Fruit fly (Drosophila melanogaster) whole organism, embryonic: ENCODE measurements around the gene CG32163.

Source experiments
- Abd-B ChIP-seq: fragments of 200-800 bp; sonication (Bioruptor generic); optimal IDR thresholded peaks from 2 replicates; lab custom pipeline; 2018; ENCODE audit warnings: missing biosample characterization, mild to moderate bottlenecking, missing genetic modification characterization, moderate library complexity
- Awh ChIP-seq: fragments of 200-800 bp; sonication (Bioruptor generic); IDR thresholded peaks from 2 replicates; pipeline ENCODE4, ENCODE4 v1.3.6; 2022; ENCODE audit warnings: missing biosample characterization, missing genetic modification characterization
- CG11560 ChIP-seq: fragments of 200-800 bp; sonication (Bioruptor generic); IDR thresholded peaks from 3 replicates; pipeline ENCODE4 v1.3.6; 2022; ENCODE audit warnings: missing biosample characterization, missing genetic modification characterization
- CG11696 ChIP-seq: fragments of 200-800 bp; sonication (Bioruptor generic); IDR thresholded peaks from 2 replicates; pipeline ENCODE4 v1.3.6; 2022; ENCODE audit warnings: missing biosample characterization, missing genetic modification characterization
- CG12299 ChIP-seq: fragments of 200-800 bp; sonication (Bioruptor generic); optimal IDR thresholded peaks from 2 replicates; lab custom pipeline; 2018; ENCODE audit warnings: missing biosample characterization, mild to moderate bottlenecking, missing genetic modification characterization
- CG13287 ChIP-seq: fragments of 200-800 bp; sonication (Bioruptor generic); IDR thresholded peaks from 2 replicates; pipeline ENCODE4 v1.3.6; 2022; ENCODE audit warnings: missing biosample characterization, missing genetic modification characterization; ENCODE audit not compliant: partially characterized antibody
- CG14710 ChIP-seq: fragments of 200-800 bp; sonication (Bioruptor generic); optimal IDR thresholded peaks from 3 replicates; lab custom pipeline; 2019; ENCODE audit warnings: missing biosample characterization, mild to moderate bottlenecking, missing genetic modification characterization, moderate library complexity
- CG16815 ChIP-seq: fragments of 200-800 bp; sonication (Bioruptor generic); optimal IDR thresholded peaks from 3 replicates; lab custom pipeline; 2017; ENCODE audit warnings: missing biosample characterization, mild to moderate bottlenecking, missing genetic modification characterization
- CG17186 ChIP-seq: fragments of 200-800 bp; sonication (Bioruptor generic); optimal IDR thresholded peaks from 3 replicates; lab custom pipeline; 2017; ENCODE audit warnings: missing biosample characterization, missing genetic modification reagents, missing genetic modification characterization
- CG17328 ChIP-seq: fragments of 200-800 bp; sonication (Bioruptor generic); IDR thresholded peaks from 2 replicates; pipeline ENCODE4 v1.3.6; 2022; ENCODE audit warnings: missing biosample characterization, missing genetic modification characterization
- CG18262 ChIP-seq: fragments of 200-800 bp; optimal IDR thresholded peaks from 3 replicates; lab custom pipeline; 2019; ENCODE audit warnings: missing biosample characterization, mild to moderate bottlenecking, missing genetic modification characterization, moderate library complexity
- CG18619 ChIP-seq: fragments of 200-800 bp; sonication (Bioruptor generic); optimal IDR thresholded peaks from 3 replicates; lab custom pipeline; 2017; ENCODE audit warnings: missing biosample characterization, mild to moderate bottlenecking, missing genetic modification characterization
- CG31365 ChIP-seq: fragments of 200-800 bp; sonication (Bioruptor generic); optimal IDR thresholded peaks from 2 replicates; lab custom pipeline; 2018; ENCODE audit warnings: missing biosample characterization, mild to moderate bottlenecking, missing genetic modification characterization
- CG3847 ChIP-seq: fragments of 200-800 bp; sonication (Bioruptor generic); IDR thresholded peaks from 2 replicates; pipeline ENCODE4 v1.3.6; 2022; ENCODE audit warnings: missing biosample characterization, missing genetic modification characterization
- CG4282 ChIP-seq: fragments of 200-800 bp; sonication (Bioruptor generic); optimal IDR thresholded peaks from 2 replicates; lab custom pipeline; 2016; ENCODE audit warnings: missing biosample characterization, missing genetic modification characterization
- CG6854 ChIP-seq: fragments of 200-800 bp; sonication (Bioruptor generic); optimal IDR thresholded peaks from 3 replicates; lab custom pipeline; 2017; ENCODE audit warnings: missing biosample characterization, mild to moderate bottlenecking, missing genetic modification characterization
- CG7271 ChIP-seq: fragments of 200-800 bp; sonication (Bioruptor generic); optimal IDR thresholded peaks from 2 replicates; lab custom pipeline; 2018; ENCODE audit warnings: missing biosample characterization, mild to moderate bottlenecking, missing genetic modification characterization, moderate library complexity
- CG8281 ChIP-seq: fragments of 200-800 bp; sonication (Bioruptor generic); optimal IDR thresholded peaks from 2 replicates; lab custom pipeline; 2018; ENCODE audit warnings: missing biosample characterization, mild to moderate bottlenecking, missing genetic modification characterization, moderate library complexity
- CG8924 ChIP-seq: fragments of 200-800 bp; optimal IDR thresholded peaks from 3 replicates; lab custom pipeline; 2019; ENCODE audit warnings: missing biosample characterization, mild to moderate bottlenecking, missing genetic modification characterization, moderate library complexity
- Dad ChIP-seq: fragments of 200-800 bp; sonication (Bioruptor generic); optimal IDR thresholded peaks from 3 replicates; lab custom pipeline; 2016; ENCODE audit warnings: missing biosample characterization, missing genetic modification characterization
- Deaf1 ChIP-seq: fragments of 200-800 bp; optimal IDR thresholded peaks from 3 replicates; lab custom pipeline; 2019; ENCODE audit warnings: missing biosample characterization, mild to moderate bottlenecking, missing genetic modification characterization, moderate library complexity
- Dll ChIP-seq: fragments of 200-800 bp; sonication (Bioruptor generic); IDR thresholded peaks from 4 replicates; pipeline ENCODE4 v1.3.6; 2022; ENCODE audit warnings: missing biosample characterization, missing genetic modification characterization; ENCODE audit not compliant: partially characterized antibody
- Dp ChIP-seq: fragments of 200-800 bp; sonication (Bioruptor generic); optimal IDR thresholded peaks from 2 replicates; lab custom pipeline; 2018; ENCODE audit warnings: missing biosample characterization, mild to moderate bottlenecking, missing genetic modification characterization, moderate library complexity
- Hmx ChIP-seq: fragments of 200-800 bp; sonication (Bioruptor generic); optimal IDR thresholded peaks from 2 replicates; lab custom pipeline; 2016; ENCODE audit warnings: missing biosample characterization, missing genetic modification characterization
- Lim3 ChIP-seq: fragments of 200-800 bp; sonication (Bioruptor generic); IDR thresholded peaks from 2 replicates; pipeline ENCODE4 v1.3.6; 2022; ENCODE audit warnings: missing biosample characterization, missing genetic modification characterization
- Lpt ChIP-seq: fragments of >200 bp; optimal IDR thresholded peaks from 2 replicates; lab custom pipeline; 2018; ENCODE audit warnings: missing biosample characterization, missing genetic modification characterization
- Med ChIP-seq: fragments of 200-800 bp; sonication (Bioruptor generic); peaks from one replicate; lab custom pipeline; 2016; ENCODE audit warnings: missing biosample characterization, missing genetic modification characterization, mild to moderate bottlenecking, inconsistent platforms, moderate library complexity
- Myb ChIP-seq: fragments of 200-800 bp; sonication (Bioruptor generic); optimal IDR thresholded peaks from 2 replicates; lab custom pipeline; 2016; ENCODE audit warnings: missing biosample characterization, missing genetic modification characterization
- Rx ChIP-seq: fragments of 200-800 bp; sonication (Bioruptor generic); IDR thresholded peaks from 2 replicates; pipeline ENCODE4 v1.3.6; 2022; ENCODE audit warnings: missing biosample characterization, missing genetic modification characterization
- Side ChIP-seq: fragments of 200-800 bp; sonication (Bioruptor generic); optimal IDR thresholded peaks from 2 replicates; lab custom pipeline; 2016; ENCODE audit warnings: missing biosample characterization, missing genetic modification characterization
- Ssrp ChIP-seq: fragments of 200-800 bp; sonication (Bioruptor generic); optimal IDR thresholded peaks from 2 replicates; lab custom pipeline; 2018; ENCODE audit warnings: missing biosample characterization, mild to moderate bottlenecking, missing genetic modification characterization, moderate library complexity
- ash1 ChIP-seq: fragments of 200-800 bp; sonication (Bioruptor generic); optimal IDR thresholded peaks from 2 replicates; lab custom pipeline; 2018; ENCODE audit warnings: missing biosample characterization, mild to moderate bottlenecking, missing genetic modification characterization
- bcd ChIP-seq: fragments of 200-800 bp; sonication (Bioruptor generic); optimal IDR thresholded peaks from 2 replicates; lab custom pipeline; 2017; ENCODE audit warnings: missing biosample characterization, mild to moderate bottlenecking, missing genetic modification characterization
- ci ChIP-seq: fragments of 200-800 bp; sonication (Bioruptor generic); IDR thresholded peaks from 3 replicates; pipeline ENCODE4 v1.3.6; 2022; ENCODE audit warnings: missing biosample characterization, missing genetic modification characterization
- emc ChIP-seq: fragments of 200-800 bp; sonication (Bioruptor generic); optimal IDR thresholded peaks from 2 replicates; lab custom pipeline; 2016; ENCODE audit warnings: missing biosample characterization, missing genetic modification characterization
- fd102C ChIP-seq: fragments of 200-800 bp; sonication (Bioruptor generic); optimal IDR thresholded peaks from 2 replicates; lab custom pipeline; 2018; ENCODE audit warnings: missing biosample characterization, mild to moderate bottlenecking, missing genetic modification characterization, moderate library complexity
- fu2 ChIP-seq: fragments of 200-800 bp; sonication (Bioruptor generic); optimal IDR thresholded peaks from 2 replicates; lab custom pipeline; 2016; ENCODE audit warnings: missing biosample characterization, missing genetic modification characterization
- her ChIP-seq: fragments of 200-800 bp; sonication (Bioruptor generic); optimal IDR thresholded peaks from 2 replicates; lab custom pipeline; 2016; ENCODE audit warnings: missing biosample characterization, missing genetic modification characterization
- ken ChIP-seq: fragments of 200-800 bp; sonication (Bioruptor generic); IDR thresholded peaks from 3 replicates; pipeline ENCODE4 v1.3.6; 2022; ENCODE audit warnings: missing biosample characterization, missing genetic modification characterization
- nmo ChIP-seq: fragments of 200-800 bp; sonication (Bioruptor generic); optimal IDR thresholded peaks from 2 replicates; lab custom pipeline; 2018; ENCODE audit warnings: missing biosample characterization, mild to moderate bottlenecking, missing genetic modification characterization, moderate library complexity
- onecut ChIP-seq: fragments of 200-800 bp; sonication (Bioruptor generic); IDR thresholded peaks from 2 replicates; pipeline ENCODE4 v1.3.6; 2022; ENCODE audit warnings: missing biosample characterization, missing genetic modification characterization
- pho ChIP-seq: fragments of 200-800 bp; sonication (Bioruptor generic); optimal IDR thresholded peaks from 2 replicates; lab custom pipeline; 2016; ENCODE audit warnings: missing biosample characterization, missing genetic modification characterization
- pnt ChIP-seq: fragments of 200-800 bp; sonication (Bioruptor generic); optimal IDR thresholded peaks from 3 replicates; lab custom pipeline; 2016; ENCODE audit warnings: missing biosample characterization, missing genetic modification characterization
- run ChIP-seq: fragments of 200-800 bp; sonication (Bioruptor generic); optimal IDR thresholded peaks from 3 replicates; lab custom pipeline; 2018; ENCODE audit warnings: missing biosample characterization, mild to moderate bottlenecking, missing genetic modification characterization
- shn ChIP-seq: fragments of 200-800 bp; sonication (Bioruptor generic); optimal IDR thresholded peaks from 3 replicates; lab custom pipeline; 2016; ENCODE audit warnings: missing biosample characterization, missing genetic modification characterization
- sisA ChIP-seq: fragments of 200-800 bp; sonication (Bioruptor generic); IDR thresholded peaks from 2 replicates; pipeline ENCODE4 v1.3.6; 2022; ENCODE audit warnings: missing biosample characterization, missing genetic modification characterization
- sr ChIP-seq: fragments of 200-800 bp; sonication (Bioruptor generic); IDR thresholded peaks from 3 replicates; pipeline ENCODE4 v1.3.6; 2022; ENCODE audit warnings: missing biosample characterization, missing genetic modification characterization
- tgo ChIP-seq: fragments of 200-800 bp; sonication (Bioruptor generic); IDR thresholded peaks from 3 replicates; pipeline ENCODE4 v1.3.6; 2022; ENCODE audit warnings: missing biosample characterization, missing genetic modification characterization
- trh ChIP-seq: fragments of 200-800 bp; sonication (Bioruptor generic); optimal IDR thresholded peaks from 2 replicates; lab custom pipeline; 2016; ENCODE audit warnings: missing biosample characterization, missing genetic modification characterization
- usp ChIP-seq: fragments of >200 bp; optimal IDR thresholded peaks from 2 replicates; lab custom pipeline; 2017; ENCODE audit warnings: missing biosample characterization, missing genetic modification characterization
- yki ChIP-seq: fragments of >200 bp; optimal IDR thresholded peaks from 3 replicates; lab custom pipeline; 2018
- zfh2 ChIP-seq: fragments of 200-800 bp; sonication (Bioruptor generic); optimal IDR thresholded peaks from 2 replicates; lab custom pipeline; 2016; ENCODE audit warnings: missing biosample characterization, missing genetic modification characterization

The CG32163 gene

dm6 chr3L:16609120-16609519 lies 22.2 kb downstream of the CG32163 start, which contains the start of gene CG4098 (continued):
- TF ChIP-seq Ssrp (tag; lab: Kevin White, UChicago) = peak; percentile 15
- TF ChIP-seq CG17186 (GFP tag; lab: Kevin White, UChicago) = no peak
- peak; percentile 79 for TF ChIP-seq Dp (GFP tag; lab: Kevin White, UChicago)
- no peak for TF ChIP-seq CG8281 (tag; lab: Kevin White, UChicago)
- TF ChIP-seq CG18262 = peak; percentile 25
- TF ChIP-seq run (tag; lab: Kevin White, UChicago) = no peak
- TF ChIP-seq CG11560 (tag; lab: Robert Waterston, UW) = no peak
- TF ChIP-seq pnt (GFP tag; lab: Kevin White, UChicago) = peak; percentile 35
- no peak for TF ChIP-seq CG16815 (GFP tag; lab: Kevin White, UChicago)
- TF ChIP-seq CG18619 (GFP tag; lab: Kevin White, UChicago) = peak; percentile 20
- TF ChIP-seq CG14710 (tag; lab: Kevin White, UChicago) = peak; percentile 5
- peak; percentile 61 for TF ChIP-seq Myb
- no peak for TF ChIP-seq Dad (GFP tag; lab: Kevin White, UChicago)
- peak; percentile 87; the same call in 2 of the 3 replicates for TF ChIP-seq ci (GFP tag; lab: Robert Waterston, UW)
- TF ChIP-seq ken (GFP tag; lab: Robert Waterston, UW) = peak; percentile 83
- TF ChIP-seq Rx (GFP tag; lab: Robert Waterston, UW) = 0 out of 2 replicates have a peak, but pooled peaks have one; percentile 32
- TF ChIP-seq yki = no peak
- peak; percentile 71 for TF ChIP-seq CG17328 (GFP tag; lab: Robert Waterston, UW)
- peak; percentile 5 for TF ChIP-seq Abd-B
- TF ChIP-seq Dll (GFP tag; lab: Robert Waterston, UW) = 0 out of 4 replicates have a peak, but pooled peaks have one; percentile 29
- TF ChIP-seq Lpt (GFP tag; lab: Kevin White, UChicago) = no peak
- peak; percentile 33 for TF ChIP-seq CG4282 (GFP tag; lab: Kevin White, UChicago)
- peak; percentile 93 for TF ChIP-seq CG3847
- no peak for TF ChIP-seq Hmx (GFP tag; lab: Kevin White, UChicago)
- peak; percentile 1 for TF ChIP-seq CG8924 (tag; lab: Kevin White, UChicago)
- peak; percentile 55 for TF ChIP-seq CG13287 (GFP tag; lab: Robert Waterston, UW)
- TF ChIP-seq sisA (GFP tag; lab: Robert Waterston, UW) = peak; percentile 65
- TF ChIP-seq usp (GFP tag; lab: Kevin White, UChicago) = no peak
- TF ChIP-seq Lim3 (GFP tag; lab: Robert Waterston, UW) = no peak
- TF ChIP-seq bcd (GFP tag; lab: Kevin White, UChicago) = peak; percentile 47
- peak; percentile 96 for TF ChIP-seq Med (GFP tag; lab: Kevin White, UChicago)
- TF ChIP-seq fu2 (GFP tag; lab: Kevin White, UChicago) = peak; percentile 56
- TF ChIP-seq ash1 (GFP tag; lab: Kevin White, UChicago) = peak; percentile 25
- peak; percentile 18 for TF ChIP-seq nmo (GFP tag; lab: Kevin White, UChicago)
- 0 out of 3 replicates have a peak, but pooled peaks have one; percentile 27 for TF ChIP-seq sr (GFP tag; lab: Robert Waterston, UW)
- TF ChIP-seq shn = peak; percentile 53
- TF ChIP-seq CG11696 = peak; percentile 99
- TF ChIP-seq Deaf1 (tag; lab: Kevin White, UChicago) = no peak
- TF ChIP-seq fd102C (GFP tag; lab: Kevin White, UChicago) = no peak
- TF ChIP-seq CG12299 (tag; lab: Kevin White, UChicago) = no peak
- no peak for TF ChIP-seq CG6854
- no peak for TF ChIP-seq emc (GFP tag; lab: Kevin White, UChicago)
- peak; percentile 71 for TF ChIP-seq her (GFP tag; lab: Kevin White, UChicago)
- peak; percentile 39; the same call in 1 of the 2 replicates for TF ChIP-seq Awh (GFP tag; lab: Robert Waterston, UW)
- peak; percentile 56 for TF ChIP-seq onecut (GFP tag; lab: Robert Waterston, UW)
- no peak for TF ChIP-seq trh (GFP tag; lab: Kevin White, UChicago)
- TF ChIP-seq tgo (GFP tag; lab: Robert Waterston, UW) = peak; percentile 69
- peak; percentile 12 for TF ChIP-seq Side (GFP tag; lab: Kevin White, UChicago)
- TF ChIP-seq pho (GFP tag; lab: Kevin White, UChicago) = peak; percentile 58
- no peak for TF ChIP-seq CG7271
- TF ChIP-seq CG31365 (tag; lab: Kevin White, UChicago) = peak; percentile 67
- peak; percentile 75 for TF ChIP-seq zfh2
